Worm (Caenorhabditis elegans) whole organism, late embryonic: Measurements from ENCODE around the gene srt-12.

Experiments used
- K02D7.2 ChIP-seq: sonication (generic microtip); optimal IDR thresholded peaks from 2 replicates; lab custom pipeline; 2017; ENCODE audit warnings: mild to moderate bottlenecking, missing genetic modification characterization, missing compliant biosample characterization
- ceh-14 ChIP-seq: sonication (generic microtip); optimal IDR thresholded peaks from 2 replicates; lab custom pipeline; 2016; ENCODE audit warnings: missing genotype, missing genetic modification characterization, missing compliant biosample characterization

DNA sequence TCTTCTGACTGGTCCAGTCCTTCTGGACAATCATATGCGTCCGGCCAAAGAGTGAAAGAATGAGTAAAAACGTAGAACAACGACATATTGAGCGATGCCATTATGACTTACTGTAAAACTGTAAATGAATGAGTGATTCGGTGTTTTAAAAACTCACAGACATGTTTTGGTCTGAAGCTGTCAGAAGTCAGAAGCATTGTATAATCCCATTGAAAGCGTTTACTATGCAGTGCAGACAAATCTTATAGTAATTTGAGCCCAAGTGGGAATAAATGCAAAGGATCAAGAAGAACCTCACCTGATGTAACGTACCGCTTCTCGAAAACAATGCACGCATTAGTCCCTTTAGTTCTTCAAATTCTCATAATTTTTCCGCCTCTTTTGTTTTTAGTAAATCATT, 17.8 kb upstream of the srt-12 start, which contains the start of gene srt-3:
- TF ChIP-seq K02D7.2 (no peak), ceh-14 (no peak)
